Worm (Caenorhabditis elegans) whole organism, L1 larva: ENCODE data around the gene ecps-1.
A peak's percentile ranks its signal among the peaks of the same experiment; 100 is the strongest.

Experiments
- C04F5.9 ChIP-seq: sonication (generic microtip); optimal IDR thresholded peaks from 2 replicates; lab custom pipeline; 2016; ENCODE audit warnings: missing genetic modification characterization, missing compliant biosample characterization
- C16A3.4 ChIP-seq: fragments of 150-350 bp; optimal IDR thresholded peaks from 2 replicates; lab custom pipeline; 2014; ENCODE audit warnings: missing biosample characterization, missing genetic modification characterization
- alr-1 ChIP-seq: fragments of 200-800 bp; sonication (Bioruptor generic); optimal IDR thresholded peaks from 2 replicates; lab custom pipeline; 2018; ENCODE audit warnings: borderline replicate concordance, mild to moderate bottlenecking, missing genetic modification characterization, missing compliant biosample characterization
- blmp-1 ChIP-seq: fragments of 150-350 bp; optimal IDR thresholded peaks from 2 replicates; lab custom pipeline; 2014; ENCODE audit warnings: missing biosample characterization, missing genetic modification characterization
- ceh-63 ChIP-seq: fragments of 200-800 bp; sonication (Bioruptor generic); optimal IDR thresholded peaks from 2 replicates; lab custom pipeline; 2018; ENCODE audit warnings: mild to moderate bottlenecking, missing genetic modification characterization, missing compliant biosample characterization
- ceh-8 ChIP-seq: fragments of 200-800 bp; sonication (Bioruptor generic); optimal IDR thresholded peaks from 2 replicates; lab custom pipeline; 2018; ENCODE audit warnings: mild to moderate bottlenecking, missing genetic modification characterization, moderate library complexity, missing compliant biosample characterization
- efl-1 ChIP-seq, 4 experiments: fragments of 150-350 bp; optimal IDR thresholded peaks in 3 of 4; peaks in 1 of 4; 1 replicate in 1 of 4; 2 replicates in 3 of 4; lab custom pipeline; 2014; ENCODE audit warnings: missing biosample characterization in 2 of 4, missing genetic modification characterization in 2 of 4, missing genetic modification reagents in 2 of 4
- elt-2 ChIP-seq: sonication (generic microtip); optimal IDR thresholded peaks from 2 replicates; lab custom pipeline; 2016; ENCODE audit warnings: missing genetic modification characterization, mild to moderate bottlenecking, inconsistent platforms, missing compliant biosample characterization, missing genetic modification reagents
- elt-3 ChIP-seq, 6 experiments: fragments of 150-350 bp in 1 of 6; sonication (generic microtip); optimal IDR thresholded peaks; 2 replicates each; lab custom pipeline; 2017 to 2018; ENCODE audit warnings: missing biosample characterization in 6 of 6, missing genetic modification characterization in 6 of 6, inconsistent platforms in 1 of 6
- fkh-10 ChIP-seq: sonication (generic microtip); optimal IDR thresholded peaks from 2 replicates; lab custom pipeline; 2017; ENCODE audit warnings: missing biosample characterization, missing genetic modification reagents, missing genetic modification characterization
- grh-1 ChIP-seq: fragments of 200-800 bp; sonication (Bioruptor generic); IDR thresholded peaks from 2 replicates; pipeline ENCODE4 v1.3.6; 2022; ENCODE audit warnings: missing genetic modification reagents, missing genetic modification characterization, missing compliant biosample characterization
- hlh-17 ChIP-seq: fragments of 200-800 bp; sonication (Bioruptor generic); optimal IDR thresholded peaks from 2 replicates; lab custom pipeline; 2018; ENCODE audit warnings: missing genetic modification characterization, mild to moderate bottlenecking, missing compliant biosample characterization, moderate library complexity, borderline replicate concordance
- hlh-4 ChIP-seq: sonication (generic microtip); optimal IDR thresholded peaks from 2 replicates; lab custom pipeline; 2016; ENCODE audit warnings: mild to moderate bottlenecking, missing genetic modification characterization, missing compliant biosample characterization
- isw-1 ChIP-seq: fragments of 200-800 bp; sonication (Bioruptor generic); IDR thresholded peaks from 2 replicates; pipeline ENCODE4 v1.3.6; 2022; ENCODE audit warnings: missing genetic modification characterization, missing compliant biosample characterization
- jun-1 ChIP-seq: fragments of 150-350 bp; optimal IDR thresholded peaks from 2 replicates; lab custom pipeline; 2014; ENCODE audit warnings: missing biosample characterization, missing genetic modification reagents, missing genetic modification characterization
- lin-35 ChIP-seq, 2 experiments: fragments of 150-350 bp; optimal IDR thresholded peaks; 2 replicates each; lab custom pipeline; 2014; ENCODE audit warnings: missing biosample characterization in 2 of 2, missing genetic modification characterization in 2 of 2, missing genetic modification reagents in 2 of 2
- lin-39 ChIP-seq: fragments of 150-350 bp; optimal IDR thresholded peaks from 2 replicates; lab custom pipeline; 2014; ENCODE audit warnings: missing biosample characterization, missing genetic modification reagents, missing genetic modification characterization
- mdl-1 ChIP-seq, 2 experiments: fragments of 150-350 bp; optimal IDR thresholded peaks; 2 replicates each; lab custom pipeline; 2014 to 2017; ENCODE audit warnings: missing biosample characterization in 2 of 2, missing genetic modification characterization in 2 of 2, inconsistent platforms in 1 of 2
- mef-2 ChIP-seq: fragments of 150-350 bp; optimal IDR thresholded peaks from 2 replicates; lab custom pipeline; 2014; ENCODE audit warnings: missing biosample characterization, missing genetic modification characterization
- nhr-11 ChIP-seq: fragments of 150-350 bp; optimal IDR thresholded peaks from 2 replicates; lab custom pipeline; 2014; ENCODE audit warnings: missing biosample characterization, missing genetic modification characterization
- nhr-19 ChIP-seq: fragments of 200-800 bp; sonication (Bioruptor generic); conservative IDR thresholded peaks from 2 replicates; pipeline ENCODE4 v1.3.6; 2022; ENCODE audit warnings: missing genetic modification characterization, missing compliant biosample characterization
- nhr-20 ChIP-seq: sonication (generic microtip); optimal IDR thresholded peaks from 2 replicates; lab custom pipeline; 2016; ENCODE audit warnings: mild to moderate bottlenecking, missing genetic modification characterization, missing compliant biosample characterization
- nhr-77 ChIP-seq: fragments of 150-350 bp; optimal IDR thresholded peaks from 2 replicates; lab custom pipeline; 2014; ENCODE audit warnings: missing biosample characterization, missing genetic modification characterization
- nhr-85 ChIP-seq: sonication (generic microtip); peaks from one replicate; lab custom pipeline; 2016; ENCODE audit warnings: missing genetic modification characterization, inconsistent platforms, missing compliant biosample characterization
- nhr-90 ChIP-seq: sonication (generic microtip); optimal IDR thresholded peaks from 2 replicates; lab custom pipeline; 2016; ENCODE audit warnings: mild to moderate bottlenecking, missing genetic modification characterization, missing compliant biosample characterization; ENCODE audit not compliant: poor library complexity
- rnt-1 ChIP-seq: sonication (generic microtip); optimal IDR thresholded peaks from 2 replicates; lab custom pipeline; 2016; ENCODE audit warnings: mild to moderate bottlenecking, missing genetic modification characterization, moderate library complexity, missing compliant biosample characterization
- snu-23 ChIP-seq: sonication (generic microtip); optimal IDR thresholded peaks from 2 replicates; lab custom pipeline; 2016; ENCODE audit warnings: missing genetic modification characterization, missing compliant biosample characterization
- sox-4 ChIP-seq: sonication (generic microtip); optimal IDR thresholded peaks from 2 replicates; lab custom pipeline; 2016; ENCODE audit warnings: missing genetic modification characterization, missing compliant biosample characterization
- sup-37 ChIP-seq: fragments of 200-800 bp; sonication (Bioruptor generic); optimal IDR thresholded peaks from 2 replicates; lab custom pipeline; 2018; ENCODE audit warnings: mild to moderate bottlenecking, missing genetic modification characterization, missing compliant biosample characterization
- swsn-7 ChIP-seq: sonication (generic microtip); optimal IDR thresholded peaks from 2 replicates; lab custom pipeline; 2016; ENCODE audit warnings: missing genetic modification characterization, missing compliant biosample characterization
- unc-30 ChIP-seq: sonication (generic microtip); optimal IDR thresholded peaks from 2 replicates; lab custom pipeline; 2017; ENCODE audit warnings: missing biosample characterization, missing genetic modification characterization
- unc-86 ChIP-seq: sonication (generic microtip); optimal IDR thresholded peaks from 2 replicates; lab custom pipeline; 2016; ENCODE audit warnings: missing genetic modification characterization, missing compliant biosample characterization
- xbp-1 ChIP-seq: sonication (generic microtip); optimal IDR thresholded peaks from 2 replicates; lab custom pipeline; 2016; ENCODE audit warnings: missing genetic modification characterization, missing compliant biosample characterization
- zag-1 ChIP-seq: fragments of 150-350 bp; optimal IDR thresholded peaks from 2 replicates; lab custom pipeline; 2014; ENCODE audit warnings: missing biosample characterization, missing genetic modification characterization
- zip-4 ChIP-seq: fragments of 200-800 bp; sonication (Bioruptor generic); optimal IDR thresholded peaks from 2 replicates; lab custom pipeline; 2018; ENCODE audit warnings: mild to moderate bottlenecking, missing genetic modification characterization, moderate library complexity, missing compliant biosample characterization
- ztf-11 ChIP-seq, 2 experiments: sonication (generic microtip); optimal IDR thresholded peaks; 2 replicates each; lab custom pipeline; 2016 to 2017; ENCODE audit warnings: missing genetic modification characterization in 2 of 2, missing biosample characterization in 1 of 2, missing compliant biosample characterization in 1 of 2
- ztf-4 ChIP-seq: fragments of 150-350 bp; optimal IDR thresholded peaks from 2 replicates; lab custom pipeline; 2014; ENCODE audit warnings: missing biosample characterization, missing genetic modification characterization

ecps-1 gene

ce11 chrIII:10488052-10488451 is 27.7 kb upstream of the ecps-1 start, which contains the start of gene ptr-25:
ptr-25 (plus strand) TSS chrIII:10488124.
- TF ChIP-seq hlh-17 (no peak), C04F5.9 (tag; lab: Kevin White, UChicago) (no peak), mef-2 (tag; lab: Kevin White, UChicago) (no peak), ceh-8 (GFP tag; lab: Kevin White, UChicago) (no peak), ztf-11 (tag; optimal IDR thresholded peaks at IDR 0.05; lab: Kevin White, UChicago) (no peak), efl-1 (optimal IDR thresholded peaks at IDR 0.05; lab: Kevin White, UChicago) (no peak), efl-1 (GFP tag; optimal IDR thresholded peaks at IDR 0.05 in 1 of 2; lab: Kevin White, UChicago) (peak in 1 of 2 experiments; percentile 75), zip-4 (GFP tag; lab: Kevin White, UChicago) (no peak), isw-1 (GFP tag; lab: Robert Waterston, UW) (no peak)

- no peak for TF ChIP-seq swsn-7 (tag; lab: Kevin White, UChicago)
- no peak for TF ChIP-seq xbp-1 (tag; lab: Kevin White, UChicago)
- no peak for TF ChIP-seq mdl-1 (tag; optimal IDR thresholded peaks at IDR 0.05; lab: Kevin White, UChicago)
- TF ChIP-seq jun-1 (tag; lab: Kevin White, UChicago): no peak
- TF ChIP-seq unc-30: no peak
- no peak for TF ChIP-seq nhr-11 (tag; lab: Kevin White, UChicago)
- TF ChIP-seq lin-39 (tag; lab: Kevin White, UChicago): no peak
- TF ChIP-seq mef-2 (tag; lab: Kevin White, UChicago): no peak
- TF ChIP-seq blmp-1 (tag; lab: Kevin White, UChicago): peak; percentile 78
- no peak for TF ChIP-seq C16A3.4
- no peak for TF ChIP-seq ceh-63 (GFP tag; lab: Kevin White, UChicago)
- no peak for TF ChIP-seq ztf-4
- no peak for TF ChIP-seq ceh-8 (GFP tag; lab: Kevin White, UChicago)
- TF ChIP-seq fkh-10 (GFP tag; lab: Kevin White, UChicago): no peak
- TF ChIP-seq nhr-90 (tag; lab: Kevin White, UChicago): no peak
- TF ChIP-seq rnt-1: no peak
- peak; percentile 36 for TF ChIP-seq nhr-85 (tag; lab: Kevin White, UChicago)
- TF ChIP-seq snu-23 (GFP tag; lab: Kevin White, UChicago): no peak
- no peak for TF ChIP-seq hlh-4 (tag; lab: Kevin White, UChicago)
- TF ChIP-seq nhr-77 (tag; lab: Kevin White, UChicago): no peak
- no peak for TF ChIP-seq efl-1 (optimal IDR thresholded peaks at IDR 0.05; lab: Kevin White, UChicago)
- peak in 1 of 2 experiments; percentile 40 for TF ChIP-seq efl-1 (GFP tag; optimal IDR thresholded peaks at IDR 0.05 in 1 of 2; lab: Kevin White, UChicago)
- peak in 4 of 6 experiments; percentile 14 to 61 (median 52) for TF ChIP-seq elt-3 (tag; optimal IDR thresholded peaks at IDR 0.05; lab: Kevin White, UChicago)
- TF ChIP-seq unc-86: no peak
- no peak for TF ChIP-seq sup-37 (GFP tag; lab: Kevin White, UChicago)
Measured at ce11 chrIII:10486455-10486854, 26.1 kb upstream of the ecps-1 start.

- no peak for TF ChIP-seq sox-4 (tag; lab: Kevin White, UChicago)
- TF ChIP-seq zag-1 (tag; lab: Kevin White, UChicago): no peak
- no peak for TF ChIP-seq nhr-19
- no peak for TF ChIP-seq nhr-20 (tag; lab: Kevin White, UChicago)
- no peak for TF ChIP-seq grh-1
Measured at ce11 chrIII:10481988-10482387, 21.6 kb upstream of the ecps-1 start, which contains the start of gene D2045.8. D2045.8 (plus strand) TSS chrIII:10482288.

DNA sequence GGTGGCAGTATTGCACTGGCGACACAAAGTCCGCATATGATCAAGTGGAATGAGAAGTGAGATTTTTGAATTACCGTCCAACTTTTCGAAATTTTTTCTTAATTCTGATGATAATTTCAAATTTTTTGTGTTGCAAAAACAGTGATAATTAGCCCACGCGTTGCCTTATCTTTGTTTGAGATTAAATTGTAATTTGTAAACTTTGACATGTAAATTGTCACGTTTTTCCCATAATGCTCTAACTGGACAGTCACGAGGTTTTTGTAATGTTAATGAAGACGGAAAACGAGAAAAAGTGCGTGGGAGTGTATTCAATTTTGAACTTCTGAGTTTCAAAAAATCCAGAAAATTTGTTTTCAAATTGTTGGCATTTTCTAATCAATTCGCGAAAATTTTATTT is 21.1 kb upstream of the ecps-1 start:
- TF ChIP-seq elt-2 (tag; lab: Kevin White, UChicago): peak; percentile 70
- TF ChIP-seq alr-1 (tag; lab: Kevin White, UChicago): no peak
- peak in 1 of 2 experiments; percentile 21 for TF ChIP-seq lin-35 (GFP tag; optimal IDR thresholded peaks at IDR 0.05; lab: Kevin White, UChicago)
